Fruit fly (Drosophila melanogaster): ENCODE measurements around the gene capt.

Gene capt

DNA sequence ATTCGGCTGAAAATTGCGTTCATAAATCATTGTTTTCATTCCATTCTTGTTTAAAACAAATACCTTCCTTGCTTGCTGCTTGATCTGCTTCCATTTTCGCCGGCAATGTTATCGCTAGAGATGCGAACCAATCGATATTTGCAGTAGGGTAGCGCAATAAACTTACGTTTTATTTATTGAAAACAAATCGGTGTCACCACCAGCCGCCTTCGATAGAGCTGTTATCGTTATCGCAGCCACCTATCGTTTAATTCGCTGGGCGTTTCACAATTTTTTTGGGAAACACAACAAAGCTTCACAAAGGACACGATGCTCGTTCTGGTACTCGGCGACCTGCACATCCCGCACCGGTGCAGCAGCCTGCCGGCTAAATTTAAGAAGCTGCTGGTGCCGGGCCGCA, 7.5 kb downstream of the capt start, which contains the start of the genes Tfb4 and Vps29 (continued):
- TF ChIP-seq CG12155 (GFP tag; optimal IDR thresholded peaks at IDR 0.05) (peak; percentile 50), lilli (GFP tag; optimal IDR thresholded peaks at IDR 0.05) (peak; percentile 82), stwl (tag; optimal IDR thresholded peaks at IDR 0.05) (peak; percentile 91), repo (GFP tag; optimal IDR thresholded peaks at IDR 0.05) (peak; percentile 1), ken (GFP tag; IDR thresholded peaks at IDR 0.05) (peak; percentile 61; the same call in 2 of the 3 replicates), gt (GFP tag; IDR thresholded peaks at IDR 0.05) (no peak), CG16779 (GFP tag; IDR thresholded peaks at IDR 0.05) (0 out of 2 replicates have a peak, but pooled peaks have one; percentile 38), HmgZ (tag; optimal IDR thresholded peaks at IDR 0.05) (peak; percentile 56), crp (GFP tag; optimal IDR thresholded peaks at IDR 0.05) (peak in 1 of 2 experiments; percentile 61), CG43689 (GFP tag; IDR thresholded peaks at IDR 0.05) (no peak), CG30431 (GFP tag; optimal IDR thresholded peaks at IDR 0.05) (no peak), Six4 (GFP tag; optimal IDR thresholded peaks at IDR 0.05) (peak; percentile 26), Rx (GFP tag; IDR thresholded peaks at IDR 0.05) (no peak), gro (GFP tag; optimal IDR thresholded peaks at IDR 0.05) (peak; percentile 18), Doc3 (GFP tag; IDR thresholded peaks at IDR 0.05; ENCODE audit: partially characterized antibody) (peak; percentile 81), CG12942 (GFP tag; optimal IDR thresholded peaks at IDR 0.05) (peak; percentile 12), pum (GFP tag; optimal IDR thresholded peaks at IDR 0.05) (peak; percentile 42), tin (GFP tag; optimal IDR thresholded peaks at IDR 0.05) (peak; percentile 67), lov (optimal IDR thresholded peaks at IDR 0.05) (no peak), lov (GFP tag; IDR thresholded peaks at IDR 0.05) (peak; percentile 66; the same call in 1 of the 3 replicates), bsh (GFP tag; optimal IDR thresholded peaks at IDR 0.05) (peak in 1 of 2 experiments; percentile 28), Fer1 (GFP tag; optimal IDR thresholded peaks at IDR 0.05) (peak; percentile 46), zen (tag; optimal IDR thresholded peaks at IDR 0.05) (no peak), CG18619 (GFP tag; optimal IDR thresholded peaks at IDR 0.05) (no peak), D (optimal IDR thresholded peaks at IDR 0.05) (no peak), D (GFP tag; optimal IDR thresholded peaks at IDR 0.05) (no peak), CG9797 (GFP tag; optimal IDR thresholded peaks at IDR 0.05) (peak; percentile 7), Jarid2 (GFP tag; optimal IDR thresholded peaks at IDR 0.05) (no peak), CG8290 (GFP tag; optimal IDR thresholded peaks at IDR 0.05) (no peak), CG8290 (tag; optimal IDR thresholded peaks at IDR 0.05) (no peak), tna (GFP tag; IDR thresholded peaks at IDR 0.05; ENCODE audit: partially characterized antibody) (peak; percentile 96), NfI (GFP tag; optimal IDR thresholded peaks at IDR 0.05) (peak; percentile 51), CG14014 (GFP tag; IDR thresholded peaks at IDR 0.05) (peak; percentile 23; the same call in 1 of the 2 replicates), row (GFP tag; IDR thresholded peaks at IDR 0.05) (peak; percentile 65), CG31224 (GFP tag; IDR thresholded peaks at IDR 0.05) (peak; percentile 36; the same call in 1 of the 2 replicates), NK7.1 (GFP tag; optimal IDR thresholded peaks at IDR 0.05) (no peak), Hsf (GFP tag; optimal IDR thresholded peaks at IDR 0.05) (peak; percentile 54), CG14860 (GFP tag; IDR thresholded peaks at IDR 0.05; ENCODE audit: partially characterized antibody) (peak; percentile 93), CG33213 (GFP tag; optimal IDR thresholded peaks at IDR 0.05) (peak; percentile 43), chm (GFP tag; IDR thresholded peaks at IDR 0.05) (peak; percentile 30; the same call in 1 of the 2 replicates), knrl (GFP tag; IDR thresholded peaks at IDR 0.05; ENCODE audit: partially characterized antibody) (peak; percentile 71; the same call in 2 of the 3 replicates), CG5245 (GFP tag; optimal IDR thresholded peaks at IDR 0.05) (peak; percentile 5), CG7357 (GFP tag; IDR thresholded peaks at IDR 0.05) (no peak), chif (GFP tag; optimal IDR thresholded peaks at IDR 0.05) (peak in 1 of 2 experiments; percentile 17), slp2 (GFP tag; optimal IDR thresholded peaks at IDR 0.05) (no peak), Dad (GFP tag; optimal IDR thresholded peaks at IDR 0.05) (no peak), mld (GFP tag; IDR thresholded peaks at IDR 0.05; ENCODE audit: partially characterized antibody) (peak; percentile 96), amos (GFP tag; IDR thresholded peaks at IDR 0.05; ENCODE audit: partially characterized antibody) (peak; percentile 87), CG6654 (GFP tag; optimal IDR thresholded peaks at IDR 0.05) (no peak), CG9215 (GFP tag; IDR thresholded peaks at IDR 0.05) (0 out of 2 replicates have a peak, but pooled peaks have one; percentile 35), dysf (GFP tag; IDR thresholded peaks at IDR 0.05) (peak; percentile 15; the same call in 1 of the 3 replicates)
